Fruit fly (Drosophila melanogaster) Kc167 (cell line): ENCODE results near the gene CCT6.

Source experiments
- Myc ChIP-seq: fragments of >200 bp; optimal IDR thresholded peaks from 2 replicates; lab custom pipeline; 2017; ENCODE audit warnings: missing external identifiers
- Sin3A ChIP-seq: fragments of >200 bp; optimal IDR thresholded peaks from 2 replicates; lab custom pipeline; 2018; ENCODE audit warnings: missing external identifiers
- h ChIP-seq: fragments of >200 bp; optimal IDR thresholded peaks from 3 replicates; lab custom pipeline; 2018; ENCODE audit warnings: missing external identifiers
- insv ChIP-seq: fragments of >200 bp; optimal IDR thresholded peaks from 3 replicates; lab custom pipeline; 2018; ENCODE audit warnings: missing external identifiers
- psq ChIP-seq: fragments of >200 bp; optimal IDR thresholded peaks from 2 replicates; lab custom pipeline; 2017; ENCODE audit warnings: missing external identifiers
- ttk ChIP-seq: sonication (Bioruptor generic); optimal IDR thresholded peaks from 2 replicates; lab custom pipeline; 2017; ENCODE audit warnings: missing external identifiers

CCT6 gene

dm6 chrX:15733192-15733892 is 13.1 kb upstream of the CCT6 start:
- no peak for TF ChIP-seq ttk
- no peak for TF ChIP-seq insv
- no peak for TF ChIP-seq Sin3A (lab: Kevin White, UChicago)
- no peak for TF ChIP-seq Myc (lab: Kevin White, UChicago)
- TF ChIP-seq psq (lab: Kevin White, UChicago): no peak

dm6 chrX:15733995-15734394 is 12.5 kb upstream of the CCT6 start, which contains the start of the genes CG12379 and MagR:
Gene CG12379 (minus strand): TSS chrX:15733996.
Gene MagR (plus strand): TSS chrX:15734270.
- TF ChIP-seq h (no peak), psq (lab: Kevin White, UChicago) (no peak), Sin3A (lab: Kevin White, UChicago) (no peak), insv (no peak), ttk (no peak), Myc (lab: Kevin White, UChicago) (no peak)

dm6 chrX:15737110-15737509 is 9.3 kb upstream of the CCT6 start, which contains the start of gene Arp6:
Gene Arp6 (minus strand): TSS chrX:15737120.
- TF ChIP-seq Myc (lab: Kevin White, UChicago) (no peak), insv (no peak), h (no peak), psq (lab: Kevin White, UChicago) (no peak), Sin3A (lab: Kevin White, UChicago) (no peak), ttk (no peak)

dm6 chrX:15738890-15739550 is 7.4 kb upstream of the CCT6 start, which contains the start of the genes CG11679 and CG8206:
Gene CG11679 (minus strand): TSS chrX:15738954.
Gene CG8206 (plus strand): TSS chrX:15739230.
- TF ChIP-seq Sin3A (lab: Kevin White, UChicago) (no peak), h (no peak), Myc (lab: Kevin White, UChicago) (no peak), insv (no peak), psq (lab: Kevin White, UChicago) (no peak), ttk (no peak)

dm6 chrX:15740288-15740726 is 6.1 kb upstream of the CCT6 start:
- no peak for TF ChIP-seq Myc (lab: Kevin White, UChicago)
- TF ChIP-seq ttk: no peak
- no peak for TF ChIP-seq insv
- no peak for TF ChIP-seq psq (lab: Kevin White, UChicago)
- no peak for TF ChIP-seq Sin3A (lab: Kevin White, UChicago)
- no peak for TF ChIP-seq h

dm6 chrX:15740881-15741280 is 5.6 kb upstream of the CCT6 start:
- TF ChIP-seq insv (no peak), Sin3A (lab: Kevin White, UChicago) (no peak), h (no peak), ttk (no peak), psq (lab: Kevin White, UChicago) (no peak), Myc (lab: Kevin White, UChicago) (no peak)

dm6 chrX:15746682-15747196 is 291 bp downstream of the CCT6 start:
- no peak for TF ChIP-seq Sin3A (lab: Kevin White, UChicago)
- no peak for TF ChIP-seq insv
- no peak for TF ChIP-seq h
- TF ChIP-seq Myc (lab: Kevin White, UChicago): no peak
- TF ChIP-seq psq (lab: Kevin White, UChicago): no peak
- no peak for TF ChIP-seq ttk

dm6 chrX:15748945-15749344 is 2.5 kb downstream of the CCT6 start, which contains the start of gene Mvd:
Gene Mvd (plus strand): TSS chrX:15749166.
- TF ChIP-seq insv (no peak), ttk (no peak), h (no peak), psq (lab: Kevin White, UChicago) (no peak), Myc (lab: Kevin White, UChicago) (no peak), Sin3A (lab: Kevin White, UChicago) (no peak)

- TF ChIP-seq insv: no peak
- no peak for TF ChIP-seq psq (lab: Kevin White, UChicago)
- no peak for TF ChIP-seq h
- no peak for TF ChIP-seq ttk
- TF ChIP-seq Myc (lab: Kevin White, UChicago): no peak
- no peak for TF ChIP-seq Sin3A (lab: Kevin White, UChicago)
Observed at dm6 chrX:15756018-15756417, 9.6 kb downstream of the CCT6 start, which contains the start of gene CG8260. Gene CG8260 (plus strand): TSS chrX:15756318.

dm6 chrX:15758692-15759240 is 12.3 kb downstream of the CCT6 start:
- TF ChIP-seq insv (no peak), ttk (no peak), h (no peak), Sin3A (lab: Kevin White, UChicago) (no peak), Myc (lab: Kevin White, UChicago) (no peak), psq (lab: Kevin White, UChicago) (no peak)

dm6 chrX:15759752-15760446 is 13.5 kb downstream of the CCT6 start:
- TF ChIP-seq insv: no peak
- TF ChIP-seq Sin3A (lab: Kevin White, UChicago): no peak
- TF ChIP-seq h: no peak
- no peak for TF ChIP-seq psq (lab: Kevin White, UChicago)
- TF ChIP-seq ttk: no peak
- no peak for TF ChIP-seq Myc (lab: Kevin White, UChicago)
